Worm (Caenorhabditis elegans) whole organism, L2 larva: ENCODE measurements around the gene R151.1.

Source experiments
- C34F6.9 ChIP-seq: fragments of 150-350 bp; optimal IDR thresholded peaks from 2 replicates; lab custom pipeline; 2014; ENCODE audit warnings: missing biosample characterization, missing genetic modification characterization
- F13H6.1 ChIP-seq: sonication (generic microtip); optimal IDR thresholded peaks from 2 replicates; lab custom pipeline; 2016; ENCODE audit warnings: missing genetic modification characterization, missing compliant biosample characterization
- R02D3.7 ChIP-seq: fragments of 150-350 bp; optimal IDR thresholded peaks from 2 replicates; lab custom pipeline; 2014; ENCODE audit warnings: missing biosample characterization, missing genetic modification characterization
- Y55F3AM.14 ChIP-seq: fragments of 200-800 bp; sonication (Bioruptor generic); optimal IDR thresholded peaks from 2 replicates; lab custom pipeline; 2018; ENCODE audit warnings: mild to moderate bottlenecking, missing genetic modification characterization, missing compliant biosample characterization
- ZK546.5 ChIP-seq: sonication (generic microtip); optimal IDR thresholded peaks from 2 replicates; lab custom pipeline; 2017; ENCODE audit warnings: missing biosample characterization, missing genetic modification characterization
- alr-1 ChIP-seq: fragments of 150-350 bp; optimal IDR thresholded peaks from 2 replicates; lab custom pipeline; 2014; ENCODE audit warnings: missing biosample characterization, missing genetic modification characterization
- aly-2 ChIP-seq: fragments of 150-350 bp; optimal IDR thresholded peaks from 2 replicates; lab custom pipeline; 2014; ENCODE audit warnings: missing biosample characterization, missing genetic modification characterization
- ama-1 ChIP-seq: fragments of 150-350 bp; optimal IDR thresholded peaks from 2 replicates; lab custom pipeline; 2018; ENCODE audit warnings: inconsistent platforms
- blmp-1 ChIP-seq: sonication (generic microtip); optimal IDR thresholded peaks from 2 replicates; lab custom pipeline; 2017; ENCODE audit warnings: missing genetic modification characterization, mild to moderate bottlenecking, missing compliant biosample characterization, antibody characterized with exemption, moderate library complexity; ENCODE audit not compliant: insufficient read depth
- ceh-16 ChIP-seq: fragments of 150-350 bp; optimal IDR thresholded peaks from 2 replicates; lab custom pipeline; 2014; ENCODE audit warnings: missing biosample characterization, missing genetic modification characterization
- ceh-82 ChIP-seq: fragments of 150-350 bp; optimal IDR thresholded peaks from 2 replicates; lab custom pipeline; 2014; ENCODE audit warnings: missing biosample characterization, missing genetic modification characterization
- crh-2 ChIP-seq: sonication (generic microtip); optimal IDR thresholded peaks from 2 replicates; lab custom pipeline; 2017; ENCODE audit warnings: missing biosample characterization, missing genetic modification characterization
- dmd-4 ChIP-seq: sonication (generic microtip); optimal IDR thresholded peaks from 2 replicates; lab custom pipeline; 2017; ENCODE audit warnings: missing biosample characterization, missing genetic modification characterization
- egl-27 ChIP-seq: sonication (generic microtip); optimal IDR thresholded peaks from 3 replicates; lab custom pipeline; 2017; ENCODE audit warnings: missing biosample characterization, missing genetic modification reagents, missing genetic modification characterization
- elt-1 ChIP-seq: fragments of 150-350 bp; optimal IDR thresholded peaks from 2 replicates; lab custom pipeline; 2014; ENCODE audit warnings: missing biosample characterization, missing genetic modification characterization
- lin-11 ChIP-seq: fragments of 150-350 bp; sonication (generic microtip); optimal IDR thresholded peaks from 2 replicates; lab custom pipeline; 2014; ENCODE audit warnings: missing biosample characterization, missing genetic modification characterization, inconsistent platforms, mixed read lengths
- lsy-2 ChIP-seq, 2 experiments: fragments of 150-350 bp in 1 of 2; sonication (generic microtip) in 1 of 2; optimal IDR thresholded peaks; 2 replicates each; lab custom pipeline; 2014 to 2017; ENCODE audit warnings: missing biosample characterization in 2 of 2, missing genetic modification characterization in 2 of 2
- mbf-1 ChIP-seq: sonication (generic microtip); optimal IDR thresholded peaks from 2 replicates; lab custom pipeline; 2017; ENCODE audit warnings: missing biosample characterization, missing genetic modification characterization
- nhr-10 ChIP-seq: sonication (generic microtip); optimal IDR thresholded peaks from 2 replicates; lab custom pipeline; 2017; ENCODE audit warnings: missing biosample characterization, missing genetic modification characterization
- nhr-11 ChIP-seq: fragments of 150-350 bp; optimal IDR thresholded peaks from 2 replicates; lab custom pipeline; 2014; ENCODE audit warnings: missing biosample characterization, missing genetic modification characterization
- nhr-129 ChIP-seq: fragments of 150-350 bp; optimal IDR thresholded peaks from 2 replicates; lab custom pipeline; 2014; ENCODE audit warnings: missing biosample characterization, missing genetic modification characterization
- nhr-21 ChIP-seq: fragments of 150-350 bp; optimal IDR thresholded peaks from 2 replicates; lab custom pipeline; 2014; ENCODE audit warnings: missing biosample characterization, missing genetic modification characterization
- nhr-23 ChIP-seq: fragments of 150-350 bp; optimal IDR thresholded peaks from 2 replicates; lab custom pipeline; 2014; ENCODE audit warnings: missing biosample characterization, missing genetic modification reagents, missing genetic modification characterization
- nhr-237 ChIP-seq: fragments of 150-350 bp; optimal IDR thresholded peaks from 2 replicates; lab custom pipeline; 2014; ENCODE audit warnings: missing biosample characterization, missing genetic modification characterization
- nhr-6 ChIP-seq: fragments of 150-350 bp; optimal IDR thresholded peaks from 2 replicates; lab custom pipeline; 2014; ENCODE audit warnings: missing biosample characterization, missing genetic modification characterization
- peb-1 ChIP-seq: fragments of 150-350 bp; optimal IDR thresholded peaks from 2 replicates; lab custom pipeline; 2014; ENCODE audit warnings: missing biosample characterization, missing genetic modification characterization
- sem-4 ChIP-seq: fragments of 150-350 bp; optimal IDR thresholded peaks from 2 replicates; lab custom pipeline; 2014; ENCODE audit warnings: missing biosample characterization, missing genetic modification reagents, missing genetic modification characterization
- skn-1 ChIP-seq: sonication (generic microtip); optimal IDR thresholded peaks from 2 replicates; lab custom pipeline; 2017; ENCODE audit warnings: missing biosample characterization, missing genetic modification characterization
- sma-9 ChIP-seq, 2 experiments: fragments of 150-350 bp in 1 of 2; sonication (generic microtip) in 1 of 2; optimal IDR thresholded peaks; 2 replicates each; lab custom pipeline; 2014 to 2016; ENCODE audit warnings: missing genetic modification characterization in 2 of 2, mild to moderate bottlenecking in 1 of 2, missing biosample characterization in 1 of 2, missing compliant biosample characterization in 1 of 2, missing genetic modification reagents in 1 of 2, moderate library complexity in 1 of 2
- snpc-4 ChIP-seq: fragments of 150-350 bp; optimal IDR thresholded peaks from 2 replicates; lab custom pipeline; 2014; ENCODE audit warnings: missing biosample characterization, missing genetic modification characterization
- unc-39 ChIP-seq: fragments of 150-350 bp; optimal IDR thresholded peaks from 2 replicates; lab custom pipeline; 2014; ENCODE audit warnings: missing biosample characterization, missing genetic modification characterization
- unc-55 ChIP-seq: fragments of 150-350 bp; sonication (generic microtip); optimal IDR thresholded peaks from 3 replicates; lab custom pipeline; 2014; ENCODE audit warnings: missing biosample characterization, missing genetic modification reagents, missing genetic modification characterization
- unc-62 ChIP-seq: fragments of 150-350 bp; optimal IDR thresholded peaks from 2 replicates; lab custom pipeline; 2014; ENCODE audit warnings: missing biosample characterization, missing genetic modification reagents, missing genetic modification characterization
- zag-1 ChIP-seq: fragments of 150-350 bp; optimal IDR thresholded peaks from 2 replicates; lab custom pipeline; 2014; ENCODE audit warnings: missing biosample characterization, missing genetic modification characterization
- ztf-11 ChIP-seq: sonication (generic microtip); optimal IDR thresholded peaks from 2 replicates; lab custom pipeline; 2017; ENCODE audit warnings: missing biosample characterization, missing genetic modification characterization
- ztf-4 ChIP-seq: fragments of 150-350 bp; optimal IDR thresholded peaks from 2 replicates; lab custom pipeline; 2014; ENCODE audit warnings: missing biosample characterization, missing genetic modification characterization

Gene R151.1

DNA sequence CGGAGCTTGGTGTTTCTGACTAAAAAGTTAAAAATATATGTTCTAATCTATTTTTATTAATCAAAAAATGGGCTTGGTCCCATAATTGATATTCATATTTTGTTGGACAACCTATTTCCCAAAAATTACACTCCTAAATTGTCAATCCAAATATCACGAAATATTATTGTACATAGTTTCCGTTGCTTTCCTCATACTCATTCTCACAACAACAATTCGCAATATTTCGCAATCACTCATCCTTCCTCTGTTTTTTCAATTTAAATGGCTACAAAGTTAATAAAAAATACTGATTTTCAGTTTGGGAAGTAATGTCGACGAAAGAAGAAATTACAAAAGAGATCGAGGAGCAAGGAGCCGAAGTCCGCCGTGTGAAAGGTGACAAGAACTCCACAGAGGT, 22.4 kb downstream of the R151.1 start, which contains the start of gene pars-1:
pars-1 (plus strand) TSS at position 301 of the 400 bp plus-strand sequence.
- TF ChIP-seq nhr-129 (tag; lab: Kevin White, UChicago) (peak; percentile 22), F13H6.1 (tag; lab: Kevin White, UChicago) (no peak)

DNA sequence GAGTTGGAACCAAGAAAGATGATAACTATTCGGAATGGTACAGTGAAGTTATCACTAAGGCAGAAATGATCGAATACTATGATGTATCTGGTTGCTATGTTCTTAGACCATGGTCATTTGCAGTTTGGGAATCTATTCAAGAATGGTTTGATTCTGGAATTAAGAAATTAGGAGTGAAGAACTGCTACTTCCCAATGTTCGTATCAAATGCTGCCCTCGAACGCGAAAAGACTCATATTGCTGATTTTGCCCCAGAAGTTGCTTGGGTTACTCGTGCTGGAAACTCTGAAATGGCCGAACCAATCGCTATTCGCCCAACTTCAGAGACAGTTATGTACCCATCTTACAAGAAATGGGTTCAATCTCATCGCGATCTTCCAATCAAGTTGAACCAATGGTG, 23.1 kb downstream of the R151.1 start:
- TF ChIP-seq dmd-4 (no peak), lsy-2 (tag; optimal IDR thresholded peaks at IDR 0.05; lab: Kevin White, UChicago) (no peak), crh-2 (no peak), ztf-4 (tag; lab: Kevin White, UChicago) (no peak), sem-4 (no peak), F13H6.1 (tag; lab: Kevin White, UChicago) (no peak), egl-27 (tag; lab: Kevin White, UChicago) (no peak), nhr-6 (tag; lab: Kevin White, UChicago) (no peak), skn-1 (tag; lab: Kevin White, UChicago) (no peak), nhr-23 (tag; lab: Kevin White, UChicago) (no peak), nhr-11 (no peak), mbf-1 (tag; lab: Kevin White, UChicago) (no peak)

DNA sequence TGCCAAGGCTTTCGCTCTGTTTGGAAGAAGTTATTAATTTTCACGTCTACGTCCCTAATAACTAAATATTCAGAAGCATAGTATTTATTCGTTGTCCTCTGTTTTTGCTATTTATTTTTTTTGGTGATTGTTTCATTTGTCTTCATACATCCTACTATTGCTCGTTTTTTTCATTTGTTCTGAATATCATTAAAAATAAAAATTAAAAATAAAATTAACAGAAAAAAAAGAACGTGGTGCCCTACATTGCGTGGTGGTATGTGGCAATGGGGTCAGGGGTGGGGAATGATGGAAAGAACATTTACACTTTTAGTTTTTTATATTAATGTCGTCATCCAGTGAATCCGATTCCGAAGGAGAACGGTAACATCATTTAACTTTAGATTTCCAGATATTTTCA, 24.7 kb downstream of the R151.1 start, which contains the start of gene ztf-31:
ztf-31 (plus strand) TSS at position 301 of the 400 bp plus-strand sequence.
- TF ChIP-seq ZK546.5 (tag; lab: Kevin White, UChicago), result no peak
- TF ChIP-seq dmd-4, result no peak
- no peak for TF ChIP-seq peb-1 (tag; lab: Kevin White, UChicago)
- no peak for TF ChIP-seq unc-62 (GFP tag; lab: Kevin White, UChicago)

DNA sequence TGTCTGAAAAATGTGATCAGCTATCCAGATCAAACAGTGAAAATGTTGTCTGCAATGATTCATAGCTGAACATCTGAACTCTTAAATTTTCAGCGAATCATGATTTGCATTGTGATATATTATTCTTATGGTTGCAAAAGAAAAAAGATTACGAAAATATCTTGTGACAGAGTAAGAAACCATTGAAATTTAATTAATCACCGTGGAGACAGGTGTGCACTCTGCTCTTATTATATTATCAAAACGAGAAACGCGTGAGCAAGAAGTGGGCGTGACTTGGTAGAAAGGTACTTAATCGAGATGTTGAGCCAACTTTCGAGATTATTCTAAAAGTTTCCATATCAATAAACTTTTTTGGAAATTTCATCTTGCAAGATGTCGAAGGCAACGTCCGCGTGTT, 26.7 kb downstream of the R151.1 start, which contains the start of gene osm-10:
osm-10 (plus strand) TSS at position 293 of the 400 bp plus-strand sequence.
- TF ChIP-seq alr-1 (tag; lab: Kevin White, UChicago) (no peak), sma-9 (GFP tag; optimal IDR thresholded peaks at IDR 0.05; lab: Kevin White, UChicago) (no peak), sma-9 (tag; optimal IDR thresholded peaks at IDR 0.05; lab: Kevin White, UChicago) (no peak), peb-1 (tag; lab: Kevin White, UChicago) (no peak), zag-1 (tag; lab: Kevin White, UChicago) (no peak), ceh-82 (tag; lab: Kevin White, UChicago) (no peak), ceh-16 (no peak), C34F6.9 (tag; lab: Kevin White, UChicago) (no peak), nhr-237 (tag; lab: Kevin White, UChicago) (no peak), nhr-6 (tag; lab: Kevin White, UChicago) (no peak), ama-1 (lab: Kevin White, UChicago) (no peak), lin-11 (no peak), blmp-1 (tag; lab: Kevin White, UChicago) (no peak), ZK546.5 (tag; lab: Kevin White, UChicago) (no peak), aly-2 (no peak), Y55F3AM.14 (GFP tag; lab: Kevin White, UChicago) (no peak), unc-62 (GFP tag; lab: Kevin White, UChicago) (no peak), nhr-10 (tag; lab: Kevin White, UChicago) (no peak), snpc-4 (tag; lab: Kevin White, UChicago) (no peak), unc-55 (no peak), R02D3.7 (tag; lab: Kevin White, UChicago) (no peak)
- TF ChIP-seq, all 48 proteins: peak for 0

DNA sequence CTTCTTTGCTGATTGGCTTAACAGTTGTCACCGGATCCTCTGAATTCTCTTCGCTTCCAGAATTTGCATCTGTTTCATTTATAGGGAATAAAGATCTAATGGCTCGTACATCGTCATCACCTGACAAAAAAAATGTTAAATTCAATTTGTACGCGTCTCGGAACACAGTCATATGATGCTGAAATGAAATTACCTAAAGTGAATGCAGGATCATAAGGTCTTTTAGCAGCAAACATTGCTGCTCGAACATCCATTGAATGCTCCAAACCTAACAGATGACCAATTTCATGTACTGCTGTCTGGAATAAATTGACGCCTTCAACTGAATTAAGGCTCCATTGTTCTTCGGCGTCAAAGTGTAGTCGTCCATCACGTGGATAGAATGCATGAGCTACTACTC, 30.1 kb downstream of the R151.1 start:
- TF ChIP-seq blmp-1 (tag; lab: Kevin White, UChicago) (no peak), egl-27 (tag; lab: Kevin White, UChicago) (no peak), zag-1 (tag; lab: Kevin White, UChicago) (no peak), ceh-16 (no peak), skn-1 (tag; lab: Kevin White, UChicago) (no peak), unc-39 (no peak), alr-1 (tag; lab: Kevin White, UChicago) (no peak), F13H6.1 (tag; lab: Kevin White, UChicago) (no peak), nhr-129 (tag; lab: Kevin White, UChicago) (no peak), lsy-2 (tag; optimal IDR thresholded peaks at IDR 0.05; lab: Kevin White, UChicago) (no peak), ztf-11 (no peak), elt-1 (tag; lab: Kevin White, UChicago) (no peak), nhr-21 (no peak), mbf-1 (tag; lab: Kevin White, UChicago) (no peak)
